Worm (Caenorhabditis elegans) whole organism, L2 larva: ENCODE results near the gene srz-12.
"Not testable (repeated sequence)": the region's sequence is repeated elsewhere in the genome, so short reads cannot be mapped to it uniquely, and the experiment has no call there.

Experiments used
- C34F6.9 ChIP-seq: fragments of 150-350 bp; optimal IDR thresholded peaks from 2 replicates; lab custom pipeline; 2014; ENCODE audit warnings: missing biosample characterization, missing genetic modification characterization
- F13H6.1 ChIP-seq: sonication (generic microtip); optimal IDR thresholded peaks from 2 replicates; lab custom pipeline; 2016; ENCODE audit warnings: missing genetic modification characterization, missing compliant biosample characterization
- ZK546.5 ChIP-seq: sonication (generic microtip); optimal IDR thresholded peaks from 2 replicates; lab custom pipeline; 2017; ENCODE audit warnings: missing biosample characterization, missing genetic modification characterization
- alr-1 ChIP-seq: fragments of 150-350 bp; optimal IDR thresholded peaks from 2 replicates; lab custom pipeline; 2014; ENCODE audit warnings: missing biosample characterization, missing genetic modification characterization
- blmp-1 ChIP-seq: sonication (generic microtip); optimal IDR thresholded peaks from 2 replicates; lab custom pipeline; 2017; ENCODE audit warnings: missing genetic modification characterization, mild to moderate bottlenecking, missing compliant biosample characterization, antibody characterized with exemption, moderate library complexity; ENCODE audit not compliant: insufficient read depth
- ceh-16 ChIP-seq: fragments of 150-350 bp; optimal IDR thresholded peaks from 2 replicates; lab custom pipeline; 2014; ENCODE audit warnings: missing biosample characterization, missing genetic modification characterization
- crh-2 ChIP-seq: sonication (generic microtip); optimal IDR thresholded peaks from 2 replicates; lab custom pipeline; 2017; ENCODE audit warnings: missing biosample characterization, missing genetic modification characterization
- egl-27 ChIP-seq: sonication (generic microtip); optimal IDR thresholded peaks from 3 replicates; lab custom pipeline; 2017; ENCODE audit warnings: missing biosample characterization, missing genetic modification reagents, missing genetic modification characterization
- elt-1 ChIP-seq: fragments of 150-350 bp; optimal IDR thresholded peaks from 2 replicates; lab custom pipeline; 2014; ENCODE audit warnings: missing biosample characterization, missing genetic modification characterization
- elt-3 ChIP-seq: sonication (generic microtip); optimal IDR thresholded peaks from 2 replicates; lab custom pipeline; 2017; ENCODE audit warnings: missing biosample characterization, missing genetic modification characterization
- fos-1 ChIP-seq: fragments of 150-350 bp; optimal IDR thresholded peaks from 2 replicates; lab custom pipeline; 2014; ENCODE audit warnings: missing biosample characterization, missing genetic modification characterization
- gmeb-1 ChIP-seq: fragments of 150-350 bp; optimal IDR thresholded peaks from 2 replicates; lab custom pipeline; 2014; ENCODE audit warnings: missing biosample characterization, missing genetic modification characterization
- lin-11 ChIP-seq: fragments of 150-350 bp; sonication (generic microtip); optimal IDR thresholded peaks from 2 replicates; lab custom pipeline; 2014; ENCODE audit warnings: missing biosample characterization, missing genetic modification characterization, inconsistent platforms, mixed read lengths
- lin-13 ChIP-seq: fragments of 150-350 bp; optimal IDR thresholded peaks from 2 replicates; lab custom pipeline; 2014; ENCODE audit warnings: missing biosample characterization, missing genetic modification reagents, missing genetic modification characterization
- lin-39 ChIP-seq: fragments of 150-350 bp; optimal IDR thresholded peaks from 2 replicates; lab custom pipeline; 2014; ENCODE audit warnings: missing biosample characterization, missing genetic modification reagents, missing genetic modification characterization
- lsy-2 ChIP-seq, 2 experiments: fragments of 150-350 bp in 1 of 2; sonication (generic microtip) in 1 of 2; optimal IDR thresholded peaks; 2 replicates each; lab custom pipeline; 2014 to 2017; ENCODE audit warnings: missing biosample characterization in 2 of 2, missing genetic modification characterization in 2 of 2
- mab-5 ChIP-seq: fragments of 150-350 bp; optimal IDR thresholded peaks from 2 replicates; lab custom pipeline; 2014; ENCODE audit warnings: missing biosample characterization, missing genetic modification characterization
- mbf-1 ChIP-seq: sonication (generic microtip); optimal IDR thresholded peaks from 2 replicates; lab custom pipeline; 2017; ENCODE audit warnings: missing biosample characterization, missing genetic modification characterization
- mdl-1 ChIP-seq, 2 experiments: fragments of 150-350 bp in 1 of 2; sonication (generic microtip) in 1 of 2; optimal IDR thresholded peaks; 2 replicates each; lab custom pipeline; 2017; ENCODE audit warnings: missing biosample characterization in 2 of 2, missing genetic modification characterization in 2 of 2
- nhr-10 ChIP-seq: sonication (generic microtip); optimal IDR thresholded peaks from 2 replicates; lab custom pipeline; 2017; ENCODE audit warnings: missing biosample characterization, missing genetic modification characterization
- nhr-11 ChIP-seq: fragments of 150-350 bp; optimal IDR thresholded peaks from 2 replicates; lab custom pipeline; 2014; ENCODE audit warnings: missing biosample characterization, missing genetic modification characterization
- nhr-21 ChIP-seq: fragments of 150-350 bp; optimal IDR thresholded peaks from 2 replicates; lab custom pipeline; 2014; ENCODE audit warnings: missing biosample characterization, missing genetic modification characterization
- nhr-237 ChIP-seq: fragments of 150-350 bp; optimal IDR thresholded peaks from 2 replicates; lab custom pipeline; 2014; ENCODE audit warnings: missing biosample characterization, missing genetic modification characterization
- nhr-25 ChIP-seq: fragments of 150-350 bp; sonication (generic microtip); optimal IDR thresholded peaks from 3 replicates; lab custom pipeline; 2014; ENCODE audit warnings: missing biosample characterization, missing genetic modification characterization
- nhr-6 ChIP-seq: fragments of 150-350 bp; optimal IDR thresholded peaks from 2 replicates; lab custom pipeline; 2014; ENCODE audit warnings: missing biosample characterization, missing genetic modification characterization
- nhr-77 ChIP-seq: fragments of 150-350 bp; optimal IDR thresholded peaks from 2 replicates; lab custom pipeline; 2014; ENCODE audit warnings: missing biosample characterization, missing genetic modification characterization
- peb-1 ChIP-seq: fragments of 150-350 bp; optimal IDR thresholded peaks from 2 replicates; lab custom pipeline; 2014; ENCODE audit warnings: missing biosample characterization, missing genetic modification characterization
- sem-4 ChIP-seq: fragments of 150-350 bp; optimal IDR thresholded peaks from 2 replicates; lab custom pipeline; 2014; ENCODE audit warnings: missing biosample characterization, missing genetic modification reagents, missing genetic modification characterization
- skn-1 ChIP-seq: sonication (generic microtip); optimal IDR thresholded peaks from 2 replicates; lab custom pipeline; 2017; ENCODE audit warnings: missing biosample characterization, missing genetic modification characterization
- sma-3 ChIP-seq: sonication (generic microtip); optimal IDR thresholded peaks from 2 replicates; lab custom pipeline; 2016; ENCODE audit warnings: missing genetic modification reagents, missing genetic modification characterization, missing compliant biosample characterization
- sma-9 ChIP-seq, 2 experiments: fragments of 150-350 bp in 1 of 2; sonication (generic microtip) in 1 of 2; optimal IDR thresholded peaks; 2 replicates each; lab custom pipeline; 2014 to 2016; ENCODE audit warnings: missing genetic modification characterization in 2 of 2, mild to moderate bottlenecking in 1 of 2, missing biosample characterization in 1 of 2, missing compliant biosample characterization in 1 of 2, missing genetic modification reagents in 1 of 2, moderate library complexity in 1 of 2
- snpc-4 ChIP-seq: fragments of 150-350 bp; optimal IDR thresholded peaks from 2 replicates; lab custom pipeline; 2014; ENCODE audit warnings: missing biosample characterization, missing genetic modification characterization
- unc-39 ChIP-seq: fragments of 150-350 bp; optimal IDR thresholded peaks from 2 replicates; lab custom pipeline; 2014; ENCODE audit warnings: missing biosample characterization, missing genetic modification characterization
- unc-62 ChIP-seq: fragments of 150-350 bp; optimal IDR thresholded peaks from 2 replicates; lab custom pipeline; 2014; ENCODE audit warnings: missing biosample characterization, missing genetic modification reagents, missing genetic modification characterization
- zag-1 ChIP-seq: fragments of 150-350 bp; optimal IDR thresholded peaks from 2 replicates; lab custom pipeline; 2014; ENCODE audit warnings: missing biosample characterization, missing genetic modification characterization
- ztf-1 ChIP-seq: fragments of 200-800 bp; sonication (Bioruptor generic); conservative IDR thresholded peaks from 2 replicates; pipeline ENCODE4 v1.3.6; 2022; ENCODE audit warnings: missing genetic modification characterization, missing compliant biosample characterization
- ztf-11 ChIP-seq: sonication (generic microtip); optimal IDR thresholded peaks from 2 replicates; lab custom pipeline; 2017; ENCODE audit warnings: missing biosample characterization, missing genetic modification characterization
- ztf-4 ChIP-seq: fragments of 150-350 bp; optimal IDR thresholded peaks from 2 replicates; lab custom pipeline; 2014; ENCODE audit warnings: missing biosample characterization, missing genetic modification characterization

The srz-12 gene

ce11 chrV:15862599-15862998, at the start of gene srz-12:
Gene srz-12, minus strand, starts transcription at chrV:15862699.
- TF ChIP-seq nhr-237 (no peak), lin-39 (tag; lab: Kevin White, UChicago) (no peak), elt-1 (no peak), fos-1 (no peak), lsy-2 (tag; optimal IDR thresholded peaks at IDR 0.05; lab: Kevin White, UChicago) (no peak), elt-3 (tag; lab: Kevin White, UChicago) (no peak), sma-3 (GFP tag; lab: Kevin White, UChicago) (no peak), nhr-25 (tag; lab: Kevin White, UChicago) (no peak), sem-4 (tag; lab: Kevin White, UChicago) (no peak), nhr-10 (no peak), ZK546.5 (tag; lab: Kevin White, UChicago) (no peak)
- TF ChIP-seq, all 48 proteins: peak for 0

ce11 chrV:15911848-15912247, 49.3 kb upstream of the srz-12 start, which contains the start of gene F35E8.6:
Gene F35E8.6, plus strand, starts transcription at chrV:15912148.
- TF ChIP-seq C34F6.9 (tag; lab: Kevin White, UChicago) = no peak
- no peak for TF ChIP-seq mdl-1 (tag; optimal IDR thresholded peaks at IDR 0.05; lab: Kevin White, UChicago)
- TF ChIP-seq sma-3 (GFP tag; lab: Kevin White, UChicago) = no peak
- no peak for TF ChIP-seq F13H6.1 (tag; lab: Kevin White, UChicago)
- no peak for TF ChIP-seq nhr-237

ce11 chrV:15905530-15905929, 43.0 kb upstream of the srz-12 start, which contains the start of the genes F35E8.1 and F35E8.2:
Gene F35E8.1, minus strand, starts transcription at chrV:15905630.
Gene F35E8.2, plus strand, starts transcription at chrV:15905661.
- TF ChIP-seq zag-1 (tag; lab: Kevin White, UChicago); mab-5 (tag; lab: Kevin White, UChicago); skn-1: not testable (repeated sequence)

- TF ChIP-seq sma-9 (GFP tag; optimal IDR thresholded peaks at IDR 0.05; lab: Kevin White, UChicago) = no peak
- no peak for TF ChIP-seq sma-9 (tag; optimal IDR thresholded peaks at IDR 0.05; lab: Kevin White, UChicago)
- no peak for TF ChIP-seq gmeb-1
- TF ChIP-seq lin-11 (tag; lab: Kevin White, UChicago) = no peak
- TF ChIP-seq alr-1 (tag; lab: Kevin White, UChicago) = no peak
- no peak for TF ChIP-seq nhr-237
- no peak for TF ChIP-seq nhr-77 (tag; lab: Kevin White, UChicago)
- no peak for TF ChIP-seq lin-13 (GFP tag; lab: Kevin White, UChicago)
- TF ChIP-seq ceh-16 (tag; lab: Kevin White, UChicago) = no peak
- TF ChIP-seq sem-4 (tag; lab: Kevin White, UChicago) = no peak
- no peak for TF ChIP-seq nhr-11
- no peak for TF ChIP-seq snpc-4 (tag; lab: Kevin White, UChicago)
- no peak for TF ChIP-seq ztf-1 (GFP tag; lab: Robert Waterston, UW)
- TF ChIP-seq fos-1 = no peak
- no peak for TF ChIP-seq unc-39 (tag; lab: Kevin White, UChicago)
- no peak for TF ChIP-seq egl-27
These were observed 38.1 kb upstream of the srz-12 start for ce11 chrV:15900564-15900963.

- no peak for TF ChIP-seq mbf-1 (tag; lab: Kevin White, UChicago)
- TF ChIP-seq blmp-1 = no peak
- no peak for TF ChIP-seq nhr-6
- no peak for TF ChIP-seq unc-62 (GFP tag; lab: Kevin White, UChicago)
- TF ChIP-seq nhr-10 = no peak
- no peak for TF ChIP-seq crh-2 (tag; lab: Kevin White, UChicago)
- no peak for TF ChIP-seq ztf-4
- TF ChIP-seq lsy-2 (tag; optimal IDR thresholded peaks at IDR 0.05; lab: Kevin White, UChicago) = no peak
- no peak for TF ChIP-seq peb-1 (tag; lab: Kevin White, UChicago)
- TF ChIP-seq gmeb-1 = no peak
- no peak for TF ChIP-seq ztf-11 (tag; lab: Kevin White, UChicago)
- TF ChIP-seq zag-1 (tag; lab: Kevin White, UChicago) = no peak
- TF ChIP-seq skn-1 = no peak
- no peak for TF ChIP-seq lin-39 (tag; lab: Kevin White, UChicago)
- no peak for TF ChIP-seq nhr-21 (tag; lab: Kevin White, UChicago)
These were observed 37.2 kb upstream of the srz-12 start, which contains the start of gene T06C12.14 for ce11 chrV:15899696-15900095. Gene T06C12.14, plus strand, starts transcription at chrV:15899996.
